Fruit fly (Drosophila melanogaster) whole organism, wandering third instar larva: ENCODE measurements around the gene beta'COP.

Source experiments
- Dif ChIP-seq: fragments of 200-275, 200-300 bp; sonication (Bioruptor generic); optimal IDR thresholded peaks from 2 replicates; lab custom pipeline; 2018; ENCODE audit warnings: missing biosample characterization, missing genetic modification characterization; ENCODE audit not compliant: partially characterized antibody
- GATAd ChIP-seq: sonication (Bioruptor generic); optimal IDR thresholded peaks from 2 replicates; lab custom pipeline; 2016; ENCODE audit warnings: missing biosample characterization, missing genetic modification characterization
- Hr78 ChIP-seq: fragments of >200 bp; optimal IDR thresholded peaks from 2 replicates; lab custom pipeline; 2017; ENCODE audit warnings: missing biosample characterization, missing genetic modification characterization
- Jra ChIP-seq: sonication (Bioruptor generic); optimal IDR thresholded peaks from 2 replicates; lab custom pipeline; 2016; ENCODE audit warnings: missing biosample characterization, missing genetic modification characterization
- dsf ChIP-seq: sonication (Bioruptor generic); optimal IDR thresholded peaks from 2 replicates; lab custom pipeline; 2016; ENCODE audit warnings: missing biosample characterization, missing genetic modification characterization, borderline replicate concordance
- ey ChIP-seq: fragments of 200-800 bp; sonication (Bioruptor generic); optimal IDR thresholded peaks from 2 replicates; lab custom pipeline; 2016; ENCODE audit warnings: missing biosample characterization, missing genetic modification characterization
- fru ChIP-seq: fragments of 200-800 bp; sonication (Bioruptor generic); optimal IDR thresholded peaks from 3 replicates; lab custom pipeline; 2016; ENCODE audit warnings: missing biosample characterization, mild to moderate bottlenecking, missing genetic modification characterization
- lola ChIP-seq: fragments of >200 bp; optimal IDR thresholded peaks from 2 replicates; lab custom pipeline; 2017; ENCODE audit warnings: missing biosample characterization, missing genetic modification characterization
- psq ChIP-seq: fragments of 200-800 bp; sonication (Bioruptor generic); optimal IDR thresholded peaks from 3 replicates; lab custom pipeline; 2017; ENCODE audit warnings: missing biosample characterization, mild to moderate bottlenecking, missing genetic modification characterization, moderate library complexity
- usp ChIP-seq: fragments of >200 bp; optimal IDR thresholded peaks from 2 replicates; lab custom pipeline; 2017; ENCODE audit warnings: missing biosample characterization, missing genetic modification characterization

DNA sequence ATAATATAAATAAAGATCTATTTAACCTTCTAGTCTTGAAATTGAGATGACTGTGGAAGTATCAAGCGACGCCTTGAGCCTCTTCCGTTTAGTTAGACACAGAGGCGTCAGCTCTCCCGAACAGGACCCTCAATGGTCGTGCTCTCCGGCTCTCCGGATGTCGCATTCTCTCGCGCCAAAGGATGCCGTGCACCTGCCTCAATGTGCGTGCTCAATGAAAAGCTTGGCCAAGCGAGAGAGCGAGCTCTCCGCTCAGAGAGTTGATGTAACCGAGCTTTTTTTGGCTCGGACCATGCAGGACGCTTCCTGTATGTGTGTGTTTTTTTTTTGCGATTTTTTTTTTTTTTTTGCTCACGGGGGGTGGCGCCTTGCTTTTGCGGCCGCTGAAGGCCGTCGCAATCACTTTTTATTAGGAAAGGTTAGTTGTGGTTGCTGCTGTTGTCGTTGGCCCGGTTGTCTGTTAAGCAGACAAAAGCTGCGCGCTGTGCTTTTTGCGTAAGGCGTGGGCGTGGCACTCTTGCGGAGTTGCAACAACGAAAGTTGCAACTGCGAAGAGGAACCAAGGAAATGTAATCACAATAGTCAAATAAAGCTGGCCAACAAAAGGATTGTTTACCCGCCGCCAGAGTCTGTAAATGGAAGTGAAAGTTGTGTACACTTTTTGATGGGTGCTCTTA is 46.7 kb upstream of the beta'COP start:
- TF ChIP-seq usp (GFP tag; lab: Kevin White, UChicago) = no peak
- no peak for TF ChIP-seq dsf (GFP tag; lab: Kevin White, UChicago)
- TF ChIP-seq GATAd (GFP tag; lab: Kevin White, UChicago) = no peak
- no peak for TF ChIP-seq Jra (GFP tag; lab: Kevin White, UChicago)
- TF ChIP-seq Hr78 (GFP tag; lab: Kevin White, UChicago) = no peak
- no peak for TF ChIP-seq fru
- TF ChIP-seq lola (GFP tag; lab: Kevin White, UChicago) = no peak
- TF ChIP-seq psq (GFP tag; lab: Kevin White, UChicago) = no peak
- TF ChIP-seq ey (GFP tag; lab: Kevin White, UChicago) = no peak
- peak; percentile 2 for TF ChIP-seq Dif (GFP tag; lab: Kevin White, UChicago)
